Fruit fly (Drosophila melanogaster): ENCODE measurements around the gene RpL13A.

Gene RpL13A

DNA sequence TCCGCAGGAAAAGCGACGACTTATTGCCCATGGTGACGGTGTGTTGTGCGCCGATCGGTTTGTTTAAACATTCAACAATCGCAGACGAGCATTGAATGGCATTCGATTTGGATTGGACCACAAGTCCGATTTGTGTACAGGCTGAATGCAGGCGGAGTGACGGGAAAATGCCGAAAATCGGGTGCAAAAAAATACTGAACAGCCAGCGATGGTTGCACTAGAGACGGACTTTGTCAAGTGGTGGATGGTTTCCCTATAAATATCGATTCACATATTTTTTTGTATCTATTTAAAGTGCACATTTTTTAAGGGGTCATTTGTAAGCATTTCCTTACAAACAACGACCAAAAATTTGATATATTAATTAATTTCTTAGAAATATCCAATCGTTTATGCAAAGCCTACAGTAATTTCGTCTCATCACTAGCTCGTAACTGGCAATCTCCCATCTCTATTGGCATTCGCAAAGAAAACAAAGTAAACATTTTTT is 30.5 kb downstream of the RpL13A start, which contains the start of the genes elm and MED27 (continued):
- TF ChIP-seq NK7.1 (GFP tag; optimal IDR thresholded peaks at IDR 0.05) (peak; percentile 71), ATbp (GFP tag; optimal IDR thresholded peaks at IDR 0.05) (peak; percentile 68), CG10979 (tag; optimal IDR thresholded peaks at IDR 0.05) (peak; percentile 86), tup (GFP tag; optimal IDR thresholded peaks at IDR 0.05) (peak; percentile 73), Hsf (GFP tag; optimal IDR thresholded peaks at IDR 0.05) (peak; percentile 97), CG9797 (GFP tag; optimal IDR thresholded peaks at IDR 0.05) (peak; percentile 95), CG10366 (GFP tag; IDR thresholded peaks at IDR 0.05) (peak; percentile 92), CG1233 (GFP tag; optimal IDR thresholded peaks at IDR 0.05) (peak; percentile 87), CG4820 (GFP tag; optimal IDR thresholded peaks at IDR 0.05) (peak; percentile 91), CG14441 (GFP tag; IDR thresholded peaks at IDR 0.05) (peak; percentile 95), Neu2 (GFP tag; optimal IDR thresholded peaks at IDR 0.05; ENCODE audit: borderline replicate concordance) (peak; percentile 47), amos (GFP tag; IDR thresholded peaks at IDR 0.05; ENCODE audit: partially characterized antibody) (peak; percentile 91), Max (GFP tag; optimal IDR thresholded peaks at IDR 0.05) (peak; percentile 96), CG10654 (GFP tag; optimal IDR thresholded peaks at IDR 0.05) (peak; percentile 93), CG32532 (GFP tag; IDR thresholded peaks at IDR 0.05) (peak; percentile 94), CG8944 (GFP tag; optimal IDR thresholded peaks at IDR 0.05) (peak; percentile 95), caup (GFP tag; optimal IDR thresholded peaks at IDR 0.05; ENCODE audit: severe bottlenecking) (peak; percentile 87), CG11398 (GFP tag; optimal IDR thresholded peaks at IDR 0.05) (peak; percentile 67), Oaz (GFP tag; IDR thresholded peaks at IDR 0.05) (peak; percentile 84), CG17568 (GFP tag; optimal IDR thresholded peaks at IDR 0.05) (no peak), CG4730 (GFP tag; IDR thresholded peaks at IDR 0.05) (peak; percentile 92), sr (GFP tag; IDR thresholded peaks at IDR 0.05) (no peak), Dll (GFP tag; IDR thresholded peaks at IDR 0.05; ENCODE audit: partially characterized antibody) (peak; percentile 98), gcm2 (GFP tag; optimal IDR thresholded peaks at IDR 0.05) (peak; percentile 77), Elba2 (GFP tag; optimal IDR thresholded peaks at IDR 0.05) (peak; percentile 79), CG14860 (GFP tag; IDR thresholded peaks at IDR 0.05; ENCODE audit: partially characterized antibody) (peak; percentile 94), esg (GFP tag; conservative IDR thresholded peaks at IDR 0.05) (peak; percentile 93), CG2875 (GFP tag; optimal IDR thresholded peaks at IDR 0.05) (peak; percentile 81), crc (GFP tag; optimal IDR thresholded peaks at IDR 0.05) (peak; percentile 65), lab (GFP tag; optimal IDR thresholded peaks at IDR 0.05) (peak; percentile 89), psq (GFP tag; optimal IDR thresholded peaks at IDR 0.05) (peak; percentile 80), odd (GFP tag; optimal IDR thresholded peaks at IDR 0.05) (peak; percentile 49), al (GFP tag; IDR thresholded peaks at IDR 0.05) (peak; percentile 94), Sin3A (optimal IDR thresholded peaks at IDR 0.05) (peak; percentile 95), Deaf1 (tag; optimal IDR thresholded peaks at IDR 0.05) (peak; percentile 68), disco-r (GFP tag; optimal IDR thresholded peaks at IDR 0.05) (peak; percentile 79), CG33213 (GFP tag; optimal IDR thresholded peaks at IDR 0.05) (peak; percentile 94), CG34224 (GFP tag; IDR thresholded peaks at IDR 0.05; ENCODE audit: partially characterized antibody) (peak; percentile 87), CG10959 (GFP tag; IDR thresholded peaks at IDR 0.05) (peak; percentile 86), pita (GFP tag; optimal IDR thresholded peaks at IDR 0.05) (no peak), nmo (GFP tag; optimal IDR thresholded peaks at IDR 0.05) (peak; percentile 97), sqz (GFP tag; optimal IDR thresholded peaks at IDR 0.05) (peak; percentile 90), CrebB (tag; optimal IDR thresholded peaks at IDR 0.05) (peak; percentile 59), CG7271 (tag; optimal IDR thresholded peaks at IDR 0.05) (peak; percentile 83), CG4707 (GFP tag; optimal IDR thresholded peaks at IDR 0.05) (peak; percentile 48), CG4854 (GFP tag; optimal IDR thresholded peaks at IDR 0.05) (peak; percentile 86), Fer1 (GFP tag; optimal IDR thresholded peaks at IDR 0.05) (peak; percentile 88), slp2 (GFP tag; optimal IDR thresholded peaks at IDR 0.05) (peak; percentile 81), Usf (GFP tag; optimal IDR thresholded peaks at IDR 0.05) (peak; percentile 87), seq (GFP tag; IDR thresholded peaks at IDR 0.05) (peak; percentile 85)

Measured in whole organism, embryonic.